Worm (Caenorhabditis elegans) whole organism, L4 larva: ENCODE measurements around the gene F55D10.4.

Experiments used
- F26F4.8 ChIP-seq: fragments of 200-800 bp; sonication (Bioruptor generic); conservative IDR thresholded peaks from 2 replicates; pipeline ENCODE4 v1.3.6; 2022; ENCODE audit warnings: missing genetic modification characterization, missing compliant biosample characterization
- F49E8.2 ChIP-seq: sonication (generic microtip); optimal IDR thresholded peaks from 2 replicates; lab custom pipeline; 2016; ENCODE audit warnings: missing compliant biosample characterization, mild to moderate bottlenecking, missing genetic modification characterization, borderline replicate concordance
- Y75B8A.6 ChIP-seq: fragments of 200-800 bp; sonication (Bioruptor generic); IDR thresholded peaks from 2 replicates; pipeline ENCODE4 v1.3.6; 2022; ENCODE audit warnings: missing genetic modification reagents, missing genetic modification characterization, missing compliant biosample characterization
- ZK337.2 ChIP-seq: fragments of 200-800 bp; sonication (Bioruptor generic); IDR thresholded peaks from 2 replicates; pipeline ENCODE4 v1.3.6; 2022; ENCODE audit warnings: missing genetic modification reagents, missing genetic modification characterization, missing compliant biosample characterization
- ces-1 ChIP-seq: fragments of 150-350 bp; sonication (generic microtip); optimal IDR thresholded peaks from 4 replicates; lab custom pipeline; 2014; ENCODE audit warnings: missing biosample characterization, missing genetic modification reagents, missing genetic modification characterization
- cey-2 ChIP-seq: sonication (generic microtip); optimal IDR thresholded peaks from 3 replicates; lab custom pipeline; 2017; ENCODE audit warnings: missing genetic modification characterization, mild to moderate bottlenecking, missing compliant biosample characterization, antibody characterized with exemption, borderline replicate concordance; ENCODE audit not compliant: insufficient read depth
- daf-16 ChIP-seq, 3 experiments: sonication (generic microtip); optimal IDR thresholded peaks; 2 replicates each; lab custom pipeline; 2016 to 2017; ENCODE audit warnings: missing genetic modification characterization in 3 of 3, missing genetic modification reagents in 3 of 3, mild to moderate bottlenecking in 2 of 3, missing compliant biosample characterization in 2 of 3, missing biosample characterization in 1 of 3, moderate library complexity in 1 of 3
- hif-1 ChIP-seq, 2 experiments: sonication (generic microtip); optimal IDR thresholded peaks; 2 replicates each; lab custom pipeline; 2016 to 2017; ENCODE audit warnings: missing compliant biosample characterization in 2 of 2, missing genetic modification characterization in 2 of 2, missing genetic modification reagents in 2 of 2, missing genotype in 2 of 2, mild to moderate bottlenecking in 1 of 2
- hlh-11 ChIP-seq: fragments of 200-800 bp; sonication (Bioruptor generic); optimal IDR thresholded peaks from 2 replicates; lab custom pipeline; 2018; ENCODE audit warnings: mild to moderate bottlenecking, missing genetic modification characterization, missing compliant biosample characterization
- hlh-30 ChIP-seq: sonication (generic microtip); optimal IDR thresholded peaks from 2 replicates; lab custom pipeline; 2017; ENCODE audit warnings: antibody characterized with exemption, mild to moderate bottlenecking, missing genetic modification characterization, missing compliant biosample characterization; ENCODE audit not compliant: insufficient read depth
- lim-7 ChIP-seq: fragments of 200-800 bp; sonication (Bioruptor generic); IDR thresholded peaks from 2 replicates; pipeline ENCODE4 v1.3.6; 2022; ENCODE audit warnings: missing genetic modification characterization, missing compliant biosample characterization
- lin-38 ChIP-seq: fragments of 200-800 bp; sonication (Bioruptor generic); IDR thresholded peaks from 2 replicates; pipeline ENCODE4 v1.3.6; 2022; ENCODE audit warnings: missing genetic modification reagents, missing genetic modification characterization, missing compliant biosample characterization
- madf-5 ChIP-seq, 2 experiments: fragments of 200-800 bp; sonication (Bioruptor generic); IDR thresholded peaks; 2 replicates each; pipeline ENCODE4 v1.3.6; 2022; ENCODE audit warnings: missing compliant biosample characterization in 2 of 2, missing genetic modification characterization in 2 of 2
- mdl-1 ChIP-seq, 2 experiments: fragments of 150-350 bp in 1 of 2; sonication (generic microtip) in 1 of 2; optimal IDR thresholded peaks; 2 replicates each; lab custom pipeline; 2014 to 2017; ENCODE audit warnings: missing biosample characterization in 2 of 2, missing genetic modification characterization in 2 of 2
- mxl-2 ChIP-seq: fragments of 200-800 bp; sonication (Bioruptor generic); conservative IDR thresholded peaks from 2 replicates; pipeline ENCODE4 v1.3.6; 2022; ENCODE audit warnings: missing genetic modification reagents, missing genetic modification characterization, missing compliant biosample characterization
- nhr-237 ChIP-seq: sonication (generic microtip); optimal IDR thresholded peaks from 2 replicates; lab custom pipeline; 2017; ENCODE audit warnings: missing biosample characterization, missing genetic modification characterization
- nhr-25 ChIP-seq: sonication (generic microtip); optimal IDR thresholded peaks from 2 replicates; lab custom pipeline; 2017; ENCODE audit warnings: missing genetic modification characterization, mild to moderate bottlenecking, missing compliant biosample characterization, antibody characterized with exemption, moderate library complexity, borderline replicate concordance; ENCODE audit not compliant: insufficient read depth
- nhr-28 ChIP-seq: fragments of 150-350 bp; optimal IDR thresholded peaks from 2 replicates; lab custom pipeline; 2014; ENCODE audit warnings: missing biosample characterization, missing genetic modification characterization
- nhr-41 ChIP-seq: fragments of 200-800 bp; sonication (Bioruptor generic); IDR thresholded peaks from 2 replicates; pipeline ENCODE4 v1.3.6; 2022; ENCODE audit warnings: missing genetic modification reagents, missing genetic modification characterization, missing compliant biosample characterization
- php-3 ChIP-seq: fragments of 200-800 bp; sonication (Bioruptor generic); IDR thresholded peaks from 2 replicates; pipeline ENCODE4 v1.3.6; 2022; ENCODE audit warnings: missing genetic modification reagents, missing genetic modification characterization, missing compliant biosample characterization
- pqm-1 ChIP-seq: sonication (generic microtip); optimal IDR thresholded peaks from 2 replicates; lab custom pipeline; 2017; ENCODE audit warnings: missing biosample characterization, missing genetic modification characterization
- unc-62 ChIP-seq, 3 experiments: fragments of 150-350 bp in 1 of 3; sonication (generic microtip); optimal IDR thresholded peaks in 2 of 3; peaks in 1 of 3; 1 replicate in 1 of 3; 2 replicates in 2 of 3; lab custom pipeline; 2014 to 2017; ENCODE audit warnings: missing biosample characterization in 3 of 3, missing genetic modification characterization in 3 of 3, missing genetic modification reagents in 3 of 3, missing genotype in 1 of 3
- vab-7 ChIP-seq: fragments of 200-800 bp; sonication (Bioruptor generic); IDR thresholded peaks from 2 replicates; pipeline ENCODE4 v1.3.6; 2022; ENCODE audit warnings: missing genetic modification reagents, missing genetic modification characterization, missing compliant biosample characterization
- zfp-2 ChIP-seq: sonication (generic microtip); optimal IDR thresholded peaks from 2 replicates; lab custom pipeline; 2016; ENCODE audit warnings: mild to moderate bottlenecking, missing genetic modification characterization, missing compliant biosample characterization
- zfp-3 ChIP-seq: fragments of 200-800 bp; sonication (Bioruptor generic); conservative IDR thresholded peaks from 2 replicates; pipeline ENCODE4 v1.3.6; 2022; ENCODE audit warnings: missing genetic modification reagents, missing genetic modification characterization, missing compliant biosample characterization
- zip-11 ChIP-seq: fragments of 200-800 bp; sonication (Bioruptor generic); IDR thresholded peaks from 2 replicates; pipeline ENCODE4 v1.3.6; 2022; ENCODE audit warnings: missing genetic modification characterization, missing compliant biosample characterization
- ztf-7 ChIP-seq: fragments of 150-350 bp; optimal IDR thresholded peaks from 2 replicates; lab custom pipeline; 2014; ENCODE audit warnings: missing biosample characterization, missing genetic modification characterization

The F55D10.4 gene

ce11 chrX:4685579-4685978 lies 34.9 kb downstream of the F55D10.4 start:
- no peak for TF ChIP-seq vab-7 (GFP tag; lab: Robert Waterston, UW)
- TF ChIP-seq mdl-1 (tag; optimal IDR thresholded peaks at IDR 0.05; lab: Kevin White, UChicago): peak in 1 of 2 experiments; percentile 23
- peak in 1 of 2 experiments; percentile 55 for TF ChIP-seq unc-62 (GFP tag; optimal IDR thresholded peaks at IDR 0.05 in 1 of 2; lab: Kevin White, UChicago)
- no peak for TF ChIP-seq unc-62 (tag; optimal IDR thresholded peaks at IDR 0.05; lab: Kevin White, UChicago)
- TF ChIP-seq hlh-30: peak; percentile 3
- TF ChIP-seq cey-2 (tag; lab: Kevin White, UChicago): no peak
- peak; percentile 33 for TF ChIP-seq nhr-28 (tag; lab: Kevin White, UChicago)

- TF ChIP-seq nhr-41 (GFP tag; lab: Robert Waterston, UW): no peak
- no peak for TF ChIP-seq ces-1 (GFP tag; lab: Kevin White, UChicago)
- TF ChIP-seq hif-1 (tag; optimal IDR thresholded peaks at IDR 0.05; lab: Kevin White, UChicago): no peak
- TF ChIP-seq mxl-2 (GFP tag; lab: Robert Waterston, UW): no peak
- TF ChIP-seq, all 104 proteins: peak for 0
Observed at ce11 chrX:4682616-4683015, 37.8 kb downstream of the F55D10.4 start, which contains the start of gene K02G10.15. Gene K02G10.15, minus strand, starts transcription at chrX:4682716.

DNA sequence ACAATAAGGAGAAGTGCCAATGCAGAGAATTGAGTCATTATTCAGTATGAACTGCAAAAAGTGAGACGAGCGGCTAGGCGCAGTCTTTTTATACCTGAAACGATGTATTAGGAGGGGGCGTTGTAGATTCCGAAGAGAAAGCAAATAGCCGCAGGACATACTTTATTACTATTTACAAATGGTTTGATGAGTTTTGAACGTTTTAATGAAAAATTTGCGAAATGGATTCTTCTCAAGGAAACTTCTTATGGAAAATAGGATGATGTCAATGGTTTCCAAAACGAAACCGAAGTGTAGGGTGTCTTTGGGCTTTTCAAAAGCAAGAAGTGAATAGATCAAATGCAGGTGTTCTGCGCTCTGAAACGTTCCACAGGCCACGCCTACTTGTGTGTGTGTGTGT lies 42.4 kb downstream of the F55D10.4 start, which contains the start of gene flp-11:
flp-11 (minus strand) TSS at position 101 of the 400 bp plus-strand sequence.
- no peak for TF ChIP-seq nhr-237 (tag; lab: Kevin White, UChicago)

DNA sequence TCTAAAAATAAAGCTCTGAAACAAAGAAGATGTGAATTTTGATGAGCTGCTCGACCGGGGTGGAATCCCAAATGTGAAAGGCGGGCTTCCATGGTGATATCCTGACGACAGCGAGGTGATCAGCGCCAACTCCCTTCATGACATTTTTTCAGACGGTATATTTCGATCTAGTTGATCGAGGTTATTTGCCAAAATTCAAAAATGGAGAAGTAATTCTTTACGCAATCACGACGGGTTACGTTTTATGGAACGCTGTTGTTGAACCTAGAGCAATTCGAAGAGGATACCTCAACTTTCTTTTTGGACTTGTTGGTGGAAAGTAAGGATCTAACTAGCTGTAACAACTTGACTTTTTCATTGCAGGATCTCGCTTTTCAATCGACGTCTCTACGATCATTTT lies 43.8 kb downstream of the F55D10.4 start:
- TF ChIP-seq zfp-3 (GFP tag; lab: Robert Waterston, UW) (no peak), vab-7 (GFP tag; lab: Robert Waterston, UW) (no peak), nhr-41 (GFP tag; lab: Robert Waterston, UW) (no peak), madf-5 (GFP tag; IDR thresholded peaks at IDR 0.05; lab: Robert Waterston, UW) (0 out of 4 replicates have a peak, but pooled peaks of 1 of the 2 experiments have one; percentile 46), Y75B8A.6 (GFP tag; lab: Robert Waterston, UW) (no peak), unc-62 (GFP tag; optimal IDR thresholded peaks at IDR 0.05 in 1 of 2; lab: Kevin White, UChicago) (peak in 1 of 2 experiments; percentile 91), unc-62 (tag; optimal IDR thresholded peaks at IDR 0.05; lab: Kevin White, UChicago) (no peak), zfp-2 (tag; lab: Kevin White, UChicago) (no peak), F49E8.2 (tag; lab: Kevin White, UChicago) (no peak), lim-7 (GFP tag; lab: Robert Waterston, UW) (no peak), zip-11 (GFP tag; lab: Robert Waterston, UW) (no peak), F26F4.8 (GFP tag; lab: Robert Waterston, UW) (no peak), nhr-25 (tag; lab: Kevin White, UChicago) (no peak)

- TF ChIP-seq php-3 (GFP tag; lab: Robert Waterston, UW) (0 out of 2 replicates have a peak, but pooled peaks have one; percentile 9), hlh-11 (peak; percentile 25), lin-38 (GFP tag; lab: Robert Waterston, UW) (no peak), daf-16 (GFP tag; optimal IDR thresholded peaks at IDR 0.05; lab: Kevin White, UChicago) (no peak), daf-16 (tag; optimal IDR thresholded peaks at IDR 0.05; lab: Kevin White, UChicago) (peak; percentile 24), hlh-30 (peak; percentile 27), hif-1 (tag; optimal IDR thresholded peaks at IDR 0.05; lab: Kevin White, UChicago) (no peak), ZK337.2 (no peak), mxl-2 (GFP tag; lab: Robert Waterston, UW) (no peak), nhr-28 (tag; lab: Kevin White, UChicago) (peak; percentile 59), ztf-7 (tag; lab: Kevin White, UChicago) (no peak), pqm-1 (tag; lab: Kevin White, UChicago) (peak; percentile 0)
- TF ChIP-seq, all 104 proteins: peak for 6
Observed at ce11 chrX:4673165-4673756, 47.2 kb downstream of the F55D10.4 start, which contains the start of gene tmem-135. Gene tmem-135, plus strand, starts transcription at chrX:4673706.
